Worm (Caenorhabditis elegans) whole organism, L1 larva: ENCODE results near the gene C25H3.15.

ENCODE experiments used
- ces-1 ChIP-seq: fragments of 150-350 bp; optimal IDR thresholded peaks from 2 replicates; lab custom pipeline; 2014; ENCODE audit warnings: missing biosample characterization, missing genetic modification reagents, missing genetic modification characterization
- efl-1 ChIP-seq, 4 experiments: fragments of 150-350 bp; optimal IDR thresholded peaks in 3 of 4; peaks in 1 of 4; 1 replicate in 1 of 4; 2 replicates in 3 of 4; lab custom pipeline; 2014; ENCODE audit warnings: missing biosample characterization in 2 of 4, missing genetic modification characterization in 2 of 4, missing genetic modification reagents in 2 of 4
- elt-2 ChIP-seq: sonication (generic microtip); optimal IDR thresholded peaks from 2 replicates; lab custom pipeline; 2016; ENCODE audit warnings: missing genetic modification characterization, mild to moderate bottlenecking, inconsistent platforms, missing compliant biosample characterization, missing genetic modification reagents
- lir-3 ChIP-seq: sonication (generic microtip); optimal IDR thresholded peaks from 2 replicates; lab custom pipeline; 2016; ENCODE audit warnings: mild to moderate bottlenecking, missing genetic modification characterization, moderate library complexity, missing compliant biosample characterization; ENCODE audit not compliant: poor library complexity
- mdl-1 ChIP-seq, 2 experiments: fragments of 150-350 bp; optimal IDR thresholded peaks; 2 replicates each; lab custom pipeline; 2014 to 2017; ENCODE audit warnings: missing biosample characterization in 2 of 2, missing genetic modification characterization in 2 of 2, inconsistent platforms in 1 of 2
- nhr-11 ChIP-seq: fragments of 150-350 bp; optimal IDR thresholded peaks from 2 replicates; lab custom pipeline; 2014; ENCODE audit warnings: missing biosample characterization, missing genetic modification characterization
- pqm-1 ChIP-seq: sonication (generic microtip); optimal IDR thresholded peaks from 3 replicates; lab custom pipeline; 2017; ENCODE audit warnings: missing biosample characterization, missing genetic modification characterization

DNA sequence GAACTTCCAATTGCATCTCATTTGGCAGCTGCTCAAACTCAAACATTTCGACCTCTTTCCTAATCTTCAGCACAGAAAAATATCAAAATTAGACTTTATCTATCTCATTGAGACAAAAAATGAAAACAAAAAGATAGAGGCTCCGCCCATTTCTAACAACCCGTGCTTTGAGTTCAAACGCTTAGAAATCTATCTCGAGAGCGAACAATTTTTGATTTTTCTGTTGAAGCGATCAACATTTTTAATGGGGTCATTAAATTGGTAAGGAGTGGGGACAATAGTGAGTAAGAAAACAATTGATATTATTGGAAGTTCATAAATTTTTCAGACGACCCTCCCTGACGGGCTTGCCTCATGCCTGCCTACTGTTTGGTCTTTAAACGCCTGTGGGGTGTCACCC lies 33.7 kb downstream of the C25H3.15 start, which contains the start of the genes C25H3.10 and C25H3.1:
- TF ChIP-seq pqm-1 (no peak), elt-2 (tag; lab: Kevin White, UChicago) (no peak), efl-1 (optimal IDR thresholded peaks at IDR 0.05; lab: Kevin White, UChicago) (no peak), efl-1 (GFP tag; optimal IDR thresholded peaks at IDR 0.05 in 1 of 2; lab: Kevin White, UChicago) (no peak), ces-1 (no peak), mdl-1 (tag; optimal IDR thresholded peaks at IDR 0.05; lab: Kevin White, UChicago) (no peak), nhr-11 (no peak), lir-3 (tag; lab: Kevin White, UChicago) (no peak)
